Worm (Caenorhabditis elegans) whole organism, L4 larva: ENCODE data around the gene F58F9.6.

ENCODE experiments used
- F26F4.8 ChIP-seq: fragments of 200-800 bp; sonication (Bioruptor generic); conservative IDR thresholded peaks from 2 replicates; pipeline ENCODE4 v1.3.6; 2022; ENCODE audit warnings: missing genetic modification characterization, missing compliant biosample characterization
- R02D3.7 ChIP-seq: fragments of 150-350 bp; sonication (generic microtip); optimal IDR thresholded peaks from 3 replicates; lab custom pipeline; 2014; ENCODE audit warnings: missing biosample characterization, missing genetic modification characterization
- Y105C5A.15 ChIP-seq: fragments of 200-800 bp; sonication (Bioruptor generic); IDR thresholded peaks from 2 replicates; pipeline ENCODE4 v1.3.6; 2022; ENCODE audit warnings: missing genetic modification characterization, missing compliant biosample characterization
- aha-1 ChIP-seq: fragments of 150-350 bp; peaks from one replicate; lab custom pipeline; 2014; ENCODE audit warnings: missing biosample characterization, missing genetic modification characterization
- ama-1 ChIP-seq: fragments of 150-350 bp; optimal IDR thresholded peaks from 2 replicates; lab custom pipeline; 2014; ENCODE audit warnings: inconsistent platforms, mixed read lengths
- attf-4 ChIP-seq: sonication (generic microtip); optimal IDR thresholded peaks from 3 replicates; lab custom pipeline; 2017; ENCODE audit warnings: missing biosample characterization, missing genetic modification characterization
- ceh-62 ChIP-seq: sonication (generic microtip); optimal IDR thresholded peaks from 2 replicates; lab custom pipeline; 2017; ENCODE audit warnings: missing biosample characterization, missing genetic modification characterization
- cey-2 ChIP-seq: sonication (generic microtip); optimal IDR thresholded peaks from 3 replicates; lab custom pipeline; 2017; ENCODE audit warnings: missing genetic modification characterization, mild to moderate bottlenecking, missing compliant biosample characterization, antibody characterized with exemption, borderline replicate concordance; ENCODE audit not compliant: insufficient read depth
- daf-19 ChIP-seq: fragments of 200-800 bp; sonication (Bioruptor generic); conservative IDR thresholded peaks from 2 replicates; pipeline ENCODE4 v1.3.6; 2022; ENCODE audit warnings: missing genetic modification characterization, missing compliant biosample characterization
- daf-8 ChIP-seq: fragments of 200-800 bp; sonication (Bioruptor generic); IDR thresholded peaks from 2 replicates; pipeline ENCODE4 v1.3.6; 2022; ENCODE audit warnings: missing genetic modification characterization, missing compliant biosample characterization
- dmd-6 ChIP-seq: fragments of 200-800 bp; sonication (Bioruptor generic); IDR thresholded peaks from 2 replicates; pipeline ENCODE4 v1.3.6; 2022; ENCODE audit warnings: missing genetic modification reagents, missing genetic modification characterization, missing compliant biosample characterization
- dmd-8 ChIP-seq: fragments of 200-800 bp; sonication (Bioruptor generic); IDR thresholded peaks from 2 replicates; pipeline ENCODE4 v1.3.6; 2022; ENCODE audit warnings: missing genetic modification characterization, missing compliant biosample characterization
- dmd-9 ChIP-seq: fragments of 200-800 bp; sonication (Bioruptor generic); IDR thresholded peaks from 2 replicates; pipeline ENCODE4 v1.3.6; 2022; ENCODE audit warnings: missing genetic modification reagents, missing genetic modification characterization, missing compliant biosample characterization
- fkh-10 ChIP-seq: fragments of 150-350 bp; optimal IDR thresholded peaks from 2 replicates; lab custom pipeline; 2014; ENCODE audit warnings: missing biosample characterization, missing genetic modification reagents, missing genetic modification characterization
- fos-1 ChIP-seq: fragments of 150-350 bp; optimal IDR thresholded peaks from 2 replicates; lab custom pipeline; 2014; ENCODE audit warnings: missing biosample characterization, missing genetic modification characterization
- hlh-11 ChIP-seq: fragments of 200-800 bp; sonication (Bioruptor generic); optimal IDR thresholded peaks from 2 replicates; lab custom pipeline; 2018; ENCODE audit warnings: mild to moderate bottlenecking, missing genetic modification characterization, missing compliant biosample characterization
- lin-29 ChIP-seq: fragments of 200-800 bp; sonication (Bioruptor generic); IDR thresholded peaks from 2 replicates; pipeline ENCODE4 v1.3.6; 2022; ENCODE audit warnings: missing genetic modification reagents, missing genetic modification characterization, missing compliant biosample characterization
- lin-38 ChIP-seq: fragments of 200-800 bp; sonication (Bioruptor generic); IDR thresholded peaks from 2 replicates; pipeline ENCODE4 v1.3.6; 2022; ENCODE audit warnings: missing genetic modification reagents, missing genetic modification characterization, missing compliant biosample characterization
- lin-39 ChIP-seq: fragments of 150-350 bp; optimal IDR thresholded peaks from 2 replicates; lab custom pipeline; 2014; ENCODE audit warnings: missing biosample characterization, missing genetic modification reagents, missing genetic modification characterization
- madf-5 ChIP-seq, 2 experiments: fragments of 200-800 bp; sonication (Bioruptor generic); IDR thresholded peaks; 2 replicates each; pipeline ENCODE4 v1.3.6; 2022; ENCODE audit warnings: missing compliant biosample characterization in 2 of 2, missing genetic modification characterization in 2 of 2
- madf-9 ChIP-seq: fragments of 200-800 bp; sonication (Bioruptor generic); conservative IDR thresholded peaks from 2 replicates; pipeline ENCODE4 v1.3.6; 2022; ENCODE audit warnings: missing genetic modification reagents, missing genetic modification characterization, missing compliant biosample characterization
- mdl-1 ChIP-seq, 2 experiments: fragments of 150-350 bp in 1 of 2; sonication (generic microtip) in 1 of 2; optimal IDR thresholded peaks; 2 replicates each; lab custom pipeline; 2014 to 2017; ENCODE audit warnings: missing biosample characterization in 2 of 2, missing genetic modification characterization in 2 of 2
- mes-2 ChIP-seq: sonication (generic microtip); optimal IDR thresholded peaks from 2 replicates; lab custom pipeline; 2016; ENCODE audit warnings: missing genotype, mild to moderate bottlenecking, missing genetic modification characterization, missing compliant biosample characterization; ENCODE audit not compliant: poor library complexity, severe bottlenecking
- mxl-2 ChIP-seq: fragments of 200-800 bp; sonication (Bioruptor generic); conservative IDR thresholded peaks from 2 replicates; pipeline ENCODE4 v1.3.6; 2022; ENCODE audit warnings: missing genetic modification reagents, missing genetic modification characterization, missing compliant biosample characterization
- mxl-3 ChIP-seq: fragments of 200-800 bp; sonication (Bioruptor generic); optimal IDR thresholded peaks from 2 replicates; lab custom pipeline; 2018; ENCODE audit warnings: mild to moderate bottlenecking, missing genetic modification characterization, missing compliant biosample characterization
- nhr-10 ChIP-seq: fragments of 150-350 bp; optimal IDR thresholded peaks from 2 replicates; lab custom pipeline; 2014; ENCODE audit warnings: missing biosample characterization, missing genetic modification characterization
- nhr-11 ChIP-seq: fragments of 150-350 bp; optimal IDR thresholded peaks from 2 replicates; lab custom pipeline; 2014; ENCODE audit warnings: missing biosample characterization, missing genetic modification characterization
- nhr-28 ChIP-seq: fragments of 150-350 bp; optimal IDR thresholded peaks from 2 replicates; lab custom pipeline; 2014; ENCODE audit warnings: missing biosample characterization, missing genetic modification characterization
- nhr-41 ChIP-seq: fragments of 200-800 bp; sonication (Bioruptor generic); IDR thresholded peaks from 2 replicates; pipeline ENCODE4 v1.3.6; 2022; ENCODE audit warnings: missing genetic modification reagents, missing genetic modification characterization, missing compliant biosample characterization
- nhr-42 ChIP-seq: fragments of 200-800 bp; sonication (Bioruptor generic); IDR thresholded peaks from 2 replicates; pipeline ENCODE4 v1.3.6; 2022; ENCODE audit warnings: missing genetic modification characterization, missing compliant biosample characterization
- nhr-48 ChIP-seq: sonication (generic microtip); optimal IDR thresholded peaks from 2 replicates; lab custom pipeline; 2016; ENCODE audit warnings: mild to moderate bottlenecking, missing genetic modification characterization, missing compliant biosample characterization
- nhr-77 ChIP-seq: fragments of 150-350 bp; optimal IDR thresholded peaks from 2 replicates; lab custom pipeline; 2014; ENCODE audit warnings: missing biosample characterization, missing genetic modification characterization
- php-3 ChIP-seq: fragments of 200-800 bp; sonication (Bioruptor generic); IDR thresholded peaks from 2 replicates; pipeline ENCODE4 v1.3.6; 2022; ENCODE audit warnings: missing genetic modification reagents, missing genetic modification characterization, missing compliant biosample characterization
- pqm-1 ChIP-seq: sonication (generic microtip); optimal IDR thresholded peaks from 2 replicates; lab custom pipeline; 2017; ENCODE audit warnings: missing biosample characterization, missing genetic modification characterization
- sdz-12 ChIP-seq: fragments of 200-800 bp; sonication (Bioruptor generic); optimal IDR thresholded peaks from 2 replicates; lab custom pipeline; 2018; ENCODE audit warnings: mild to moderate bottlenecking, missing genetic modification characterization, missing compliant biosample characterization
- set-16 ChIP-seq: fragments of 200-800 bp; sonication (Bioruptor generic); IDR thresholded peaks from 2 replicates; pipeline ENCODE4 v1.3.6; 2022; ENCODE audit warnings: missing genetic modification reagents, missing genetic modification characterization, missing compliant biosample characterization
- snpc-1.2 ChIP-seq: fragments of 200-800 bp; sonication (Bioruptor generic); IDR thresholded peaks from 2 replicates; pipeline ENCODE4 v1.3.6; 2022; ENCODE audit warnings: missing genetic modification reagents, missing genetic modification characterization, missing compliant biosample characterization
- spr-1 ChIP-seq: sonication (generic microtip); optimal IDR thresholded peaks from 2 replicates; lab custom pipeline; 2016; ENCODE audit warnings: mild to moderate bottlenecking, missing genetic modification characterization, missing compliant biosample characterization
- tag-97 ChIP-seq: fragments of 200-800 bp; sonication (Bioruptor generic); IDR thresholded peaks from 2 replicates; pipeline ENCODE4 v1.3.6; 2022; ENCODE audit warnings: missing genetic modification characterization, missing compliant biosample characterization
- unc-130 ChIP-seq: sonication (generic microtip); optimal IDR thresholded peaks from 2 replicates; lab custom pipeline; 2016; ENCODE audit warnings: missing genetic modification reagents, missing genetic modification characterization, missing compliant biosample characterization
- unc-39 ChIP-seq: sonication (generic microtip); optimal IDR thresholded peaks from 2 replicates; lab custom pipeline; 2017; ENCODE audit warnings: missing biosample characterization, missing genetic modification characterization
- unc-62 ChIP-seq, 3 experiments: fragments of 150-350 bp in 1 of 3; sonication (generic microtip); optimal IDR thresholded peaks in 2 of 3; peaks in 1 of 3; 1 replicate in 1 of 3; 2 replicates in 2 of 3; lab custom pipeline; 2014 to 2017; ENCODE audit warnings: missing biosample characterization in 3 of 3, missing genetic modification characterization in 3 of 3, missing genetic modification reagents in 3 of 3, missing genotype in 1 of 3
- vab-7 ChIP-seq: fragments of 200-800 bp; sonication (Bioruptor generic); IDR thresholded peaks from 2 replicates; pipeline ENCODE4 v1.3.6; 2022; ENCODE audit warnings: missing genetic modification reagents, missing genetic modification characterization, missing compliant biosample characterization
- zag-1 ChIP-seq: fragments of 150-350 bp; optimal IDR thresholded peaks from 2 replicates; lab custom pipeline; 2014; ENCODE audit warnings: missing biosample characterization, missing genetic modification characterization
- zfp-3 ChIP-seq: fragments of 200-800 bp; sonication (Bioruptor generic); conservative IDR thresholded peaks from 2 replicates; pipeline ENCODE4 v1.3.6; 2022; ENCODE audit warnings: missing genetic modification reagents, missing genetic modification characterization, missing compliant biosample characterization
- zip-11 ChIP-seq: fragments of 200-800 bp; sonication (Bioruptor generic); IDR thresholded peaks from 2 replicates; pipeline ENCODE4 v1.3.6; 2022; ENCODE audit warnings: missing genetic modification characterization, missing compliant biosample characterization

Gene F58F9.6

ce11 chrIV:6275671-6276209 lies 38.3 kb upstream of the F58F9.6 start, which contains the start of the genes aat-4 and T13A10.1:
TSS of gene aat-4 (minus strand) at chrIV:6275721.
TSS of gene T13A10.1 (plus strand) at chrIV:6276081.
- peak; percentile 65; the same call in 1 of the 2 replicates for TF ChIP-seq nhr-41 (GFP tag; lab: Robert Waterston, UW)
- no peak for TF ChIP-seq spr-1 (tag; lab: Kevin White, UChicago)
- no peak for TF ChIP-seq sdz-12 (GFP tag; lab: Kevin White, UChicago)
- no peak for TF ChIP-seq attf-4 (tag; lab: Kevin White, UChicago)
- TF ChIP-seq php-3 = peak; percentile 84
- TF ChIP-seq zip-11 (GFP tag; lab: Robert Waterston, UW) = no peak
- TF ChIP-seq dmd-6 (GFP tag; lab: Robert Waterston, UW) = peak; percentile 88
- peak in 1 of 2 experiments; percentile 74 for TF ChIP-seq unc-62 (GFP tag; optimal IDR thresholded peaks at IDR 0.05 in 1 of 2; lab: Kevin White, UChicago)
- TF ChIP-seq unc-62 (tag; optimal IDR thresholded peaks at IDR 0.05; lab: Kevin White, UChicago) = no peak
- TF ChIP-seq set-16 (GFP tag; lab: Robert Waterston, UW) = no peak
- TF ChIP-seq lin-39 (tag; lab: Kevin White, UChicago) = no peak
- no peak for TF ChIP-seq fkh-10
- no peak for TF ChIP-seq nhr-48 (tag; lab: Kevin White, UChicago)
- peak; percentile 92 for TF ChIP-seq pqm-1 (tag; lab: Kevin White, UChicago)
- TF ChIP-seq nhr-28 = peak; percentile 60
- no peak for TF ChIP-seq F26F4.8

- TF ChIP-seq nhr-11 (tag; lab: Kevin White, UChicago) (no peak), nhr-10 (tag; lab: Kevin White, UChicago) (no peak), lin-29 (GFP tag; lab: Robert Waterston, UW) (no peak), nhr-42 (no peak), ama-1 (lab: Kevin White, UChicago) (no peak), php-3 (no peak), mxl-2 (GFP tag; lab: Robert Waterston, UW) (no peak), madf-9 (GFP tag; lab: Robert Waterston, UW) (no peak), lin-38 (no peak), daf-8 (GFP tag; lab: Robert Waterston, UW) (no peak), cey-2 (no peak), nhr-41 (GFP tag; lab: Robert Waterston, UW) (no peak), zag-1 (tag; lab: Kevin White, UChicago) (no peak), unc-39 (tag; lab: Kevin White, UChicago) (no peak), mes-2 (tag; lab: Kevin White, UChicago) (no peak), fkh-10 (no peak), unc-130 (GFP tag; lab: Kevin White, UChicago) (no peak), snpc-1.2 (GFP tag; lab: Robert Waterston, UW) (no peak), aha-1 (no peak), dmd-9 (GFP tag; lab: Robert Waterston, UW) (no peak)
Observed at ce11 chrIV:6271923-6272322, 34.5 kb upstream of the F58F9.6 start, which contains the start of gene srv-31. TSS of gene srv-31 (minus strand) at chrIV:6272023.

DNA sequence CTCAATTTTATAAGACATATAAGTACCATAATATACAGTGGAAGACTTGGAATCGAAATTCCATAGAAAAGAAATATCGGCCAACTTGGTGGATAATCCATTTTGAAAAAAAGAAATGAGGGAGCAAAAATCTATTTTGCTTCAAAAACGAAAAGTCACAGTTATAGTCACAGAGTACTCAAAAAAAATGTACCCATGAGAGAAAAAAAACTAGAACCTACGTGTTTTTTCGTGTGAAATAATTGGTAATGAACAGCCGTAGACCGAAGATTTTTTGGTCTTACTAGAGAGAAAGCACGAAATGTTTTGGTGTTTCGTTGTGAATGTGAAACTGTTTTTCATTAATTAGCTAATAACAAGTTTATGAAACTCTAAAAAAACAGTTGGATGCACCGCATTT lies 31.9 kb upstream of the F58F9.6 start, which contains the start of gene srv-30:
Gene srv-30, minus strand, starts transcription at position 101 of the 400 bp plus-strand sequence.
- TF ChIP-seq unc-62 (GFP tag; optimal IDR thresholded peaks at IDR 0.05 in 1 of 2; lab: Kevin White, UChicago) (peak in 1 of 2 experiments; percentile 42), unc-62 (tag; optimal IDR thresholded peaks at IDR 0.05; lab: Kevin White, UChicago) (no peak), tag-97 (GFP tag; lab: Robert Waterston, UW) (no peak)
- TF ChIP-seq, all 104 proteins: peak for 1

- TF ChIP-seq nhr-11 (tag; lab: Kevin White, UChicago) = no peak
- no peak for TF ChIP-seq ceh-62 (tag; lab: Kevin White, UChicago)
- no peak for TF ChIP-seq cey-2
- no peak for TF ChIP-seq Y105C5A.15
- TF ChIP-seq dmd-6 (GFP tag; lab: Robert Waterston, UW) = no peak
- TF ChIP-seq zfp-3 (GFP tag; lab: Robert Waterston, UW) = no peak
- no peak for TF ChIP-seq R02D3.7
- no peak for TF ChIP-seq hlh-11 (tag; lab: Kevin White, UChicago)
- no peak for TF ChIP-seq dmd-8 (GFP tag; lab: Robert Waterston, UW)
- no peak for TF ChIP-seq daf-19 (GFP tag; lab: Robert Waterston, UW)
- no peak for TF ChIP-seq madf-5 (GFP tag; IDR thresholded peaks at IDR 0.05; lab: Robert Waterston, UW)
- no peak for TF ChIP-seq nhr-77 (tag; lab: Kevin White, UChicago)
- TF ChIP-seq mdl-1 (tag; optimal IDR thresholded peaks at IDR 0.05; lab: Kevin White, UChicago) = no peak
- no peak for TF ChIP-seq vab-7
- TF ChIP-seq fos-1 (tag; lab: Kevin White, UChicago) = no peak
- TF ChIP-seq mxl-3 (GFP tag; lab: Kevin White, UChicago) = no peak
- no peak for TF ChIP-seq php-3
- TF ChIP-seq, all 104 proteins: peak for 0
Observed at ce11 chrIV:6266499-6266898, 29.1 kb upstream of the F58F9.6 start, which contains the start of gene srv-29. TSS of gene srv-29 (minus strand) at chrIV:6266599.
